Fruit fly (Drosophila melanogaster): Measurements from ENCODE around the gene Slc25A46a.
A peak's percentile ranks its signal among the peaks of the same experiment; 100 is the strongest.

The Slc25A46a gene

DNA sequence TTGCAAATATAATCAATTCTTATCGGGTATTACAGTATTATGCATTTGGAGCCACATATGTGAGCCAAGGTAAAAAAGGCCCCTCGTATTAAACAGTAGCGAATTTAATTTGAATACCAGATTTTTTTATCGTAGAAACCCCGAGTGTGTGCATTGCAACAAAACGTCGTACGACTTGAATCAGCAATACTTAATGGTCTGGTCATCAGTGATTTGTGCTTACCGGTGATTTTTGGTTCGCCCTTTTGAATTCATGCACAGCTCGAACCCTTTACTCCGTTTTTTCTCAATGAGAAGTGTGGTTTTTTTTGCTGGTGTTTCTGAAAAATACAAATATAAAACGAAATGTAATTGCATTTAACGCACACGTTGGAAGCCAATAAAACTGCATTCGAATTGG, 6.1 kb downstream of the Slc25A46a start:
- no peak for TF ChIP-seq Abd-B (GFP tag; optimal IDR thresholded peaks at IDR 0.05)
- TF ChIP-seq fru (GFP tag; optimal IDR thresholded peaks at IDR 0.05) = no peak
- TF ChIP-seq psq (GFP tag; optimal IDR thresholded peaks at IDR 0.05) = no peak
- no peak for TF ChIP-seq woc (GFP tag; optimal IDR thresholded peaks at IDR 0.05)
- no peak for TF ChIP-seq h (GFP tag; optimal IDR thresholded peaks at IDR 0.05)
- TF ChIP-seq foxo (GFP tag; optimal IDR thresholded peaks at IDR 0.05) = no peak
- TF ChIP-seq Hr83 (GFP tag; optimal IDR thresholded peaks at IDR 0.05; ENCODE audit: poor library complexity, severe bottlenecking) = no peak

DNA sequence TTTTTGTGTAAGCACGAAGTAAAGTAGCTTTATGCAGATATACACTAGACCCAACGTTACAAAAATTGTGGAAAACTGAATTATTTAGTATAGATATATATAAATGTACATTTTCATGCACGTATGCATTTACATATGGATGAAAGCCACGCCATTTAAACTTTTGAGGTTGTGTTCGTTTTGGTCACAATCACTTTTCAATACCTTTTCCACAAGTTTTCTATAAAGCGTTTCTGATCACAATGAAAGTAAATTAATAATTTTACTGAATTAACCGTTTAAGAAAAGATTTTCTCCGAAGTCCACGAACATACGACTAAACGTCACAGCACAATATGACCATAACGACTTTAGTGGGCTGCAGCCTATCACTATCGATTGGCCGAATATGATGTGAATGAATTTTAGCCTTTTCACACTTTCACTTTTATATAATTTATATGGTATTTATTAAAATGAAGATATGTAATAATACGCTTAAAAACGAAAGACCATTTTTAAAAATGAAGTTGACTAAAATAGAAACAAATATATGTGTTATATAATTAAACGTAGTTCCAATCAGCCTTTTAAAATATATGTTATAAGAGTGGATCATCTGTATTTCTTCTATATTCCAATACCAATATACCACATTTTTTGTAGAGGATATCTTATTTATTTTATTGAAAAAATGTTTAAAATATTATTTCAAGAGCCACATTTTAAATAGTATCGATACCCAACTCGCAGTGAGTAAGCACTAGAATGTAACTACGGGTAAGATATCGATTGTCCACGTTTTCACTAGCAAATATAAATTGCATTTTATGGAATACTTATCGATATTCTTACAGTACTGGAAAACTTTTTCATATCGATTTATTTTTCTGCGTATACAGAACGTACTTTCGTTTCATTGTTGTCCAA, 8.3 kb downstream of the Slc25A46a start, which contains the start of the genes CG46312, eIF5 and exd:
TSS of gene CG46312 (minus strand) at position 357 of the 909 bp plus-strand sequence.
TSS of gene eIF5 (minus strand) at position 357 of the 909 bp plus-strand sequence.
TSS of gene exd (plus strand) at position 851 of the 909 bp plus-strand sequence.
- TF ChIP-seq HLH106 (tag; optimal IDR thresholded peaks at IDR 0.05) = peak; percentile 2
- no peak for TF ChIP-seq CG32264 (GFP tag; optimal IDR thresholded peaks at IDR 0.05)
- TF ChIP-seq Rel (GFP tag; optimal IDR thresholded peaks at IDR 0.05) = no peak
- TF ChIP-seq Rel (tag; optimal IDR thresholded peaks at IDR 0.05) = peak; percentile 18
- TF ChIP-seq OdsH (GFP tag; optimal IDR thresholded peaks at IDR 0.05) = no peak

DNA sequence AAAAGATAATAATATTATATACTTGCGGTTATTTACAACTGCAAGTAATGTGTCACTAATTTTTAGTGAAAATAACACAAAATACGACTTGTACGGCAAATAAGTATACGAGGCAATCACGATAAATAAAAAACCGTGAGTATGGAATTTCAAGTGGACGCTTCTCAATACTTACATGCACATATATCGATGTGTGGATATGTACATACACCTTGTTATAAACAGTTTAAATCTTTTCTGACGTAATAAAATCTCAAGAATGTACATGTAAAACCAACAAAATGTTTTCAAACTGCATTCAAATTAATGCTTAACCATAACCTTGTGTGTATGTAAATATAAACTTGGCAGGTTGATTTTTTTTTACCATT, 8.9 kb downstream of the Slc25A46a start:
- TF ChIP-seq fru (GFP tag; optimal IDR thresholded peaks at IDR 0.05) = no peak
- no peak for TF ChIP-seq Sp1 (GFP tag; optimal IDR thresholded peaks at IDR 0.05)

DNA sequence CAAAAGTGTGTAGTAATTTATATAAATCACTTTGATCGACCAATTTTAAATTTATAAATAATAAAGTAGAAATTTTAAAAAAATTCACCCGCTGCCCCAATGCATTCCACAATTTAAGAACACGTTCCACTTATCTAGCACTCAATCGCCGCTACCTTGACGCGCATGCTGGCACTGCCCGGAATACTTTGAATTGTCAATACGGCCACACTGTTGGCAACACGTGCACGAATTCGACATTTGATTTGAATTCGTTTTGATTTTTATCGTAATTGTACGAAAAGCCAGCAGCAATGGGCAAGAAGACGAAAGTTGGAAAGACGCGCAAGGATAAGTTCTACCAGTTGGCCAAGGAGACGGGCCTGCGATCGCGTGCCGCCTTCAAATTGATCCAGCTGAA, 13.3 kb downstream of the Slc25A46a start, which contains the start of gene CG8939:
TSS of gene CG8939 (plus strand) at position 186 of the 400 bp plus-strand sequence.
- no peak for TF ChIP-seq Rel (GFP tag; optimal IDR thresholded peaks at IDR 0.05)
- TF ChIP-seq Rel (tag; optimal IDR thresholded peaks at IDR 0.05) = no peak
- TF ChIP-seq Myc (optimal IDR thresholded peaks at IDR 0.05) = peak; percentile 54

DNA sequence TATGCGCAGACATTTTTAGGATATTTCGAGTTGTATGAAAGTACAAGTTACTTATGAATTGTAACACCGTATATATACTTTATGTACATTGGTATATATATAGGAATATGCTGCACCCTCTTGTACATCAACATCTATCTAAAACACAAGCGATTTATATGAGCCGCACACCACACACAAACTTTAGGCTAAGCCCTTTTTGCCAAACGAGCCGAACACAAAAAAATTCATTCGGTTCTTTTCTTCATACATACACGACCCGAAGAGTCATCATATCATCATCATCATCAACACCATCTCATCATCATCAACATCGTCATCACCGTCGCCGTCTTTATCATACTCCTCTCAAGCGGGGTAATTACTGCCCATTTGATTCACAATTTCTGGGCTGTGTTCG, 21.5 kb downstream of the Slc25A46a start:
- TF ChIP-seq OdsH (GFP tag; optimal IDR thresholded peaks at IDR 0.05) (peak; percentile 5), dl (GFP tag; optimal IDR thresholded peaks at IDR 0.05; ENCODE audit: insufficient read depth in 1 of 2, partially characterized antibody in 2 of 2) (no peak)

DNA sequence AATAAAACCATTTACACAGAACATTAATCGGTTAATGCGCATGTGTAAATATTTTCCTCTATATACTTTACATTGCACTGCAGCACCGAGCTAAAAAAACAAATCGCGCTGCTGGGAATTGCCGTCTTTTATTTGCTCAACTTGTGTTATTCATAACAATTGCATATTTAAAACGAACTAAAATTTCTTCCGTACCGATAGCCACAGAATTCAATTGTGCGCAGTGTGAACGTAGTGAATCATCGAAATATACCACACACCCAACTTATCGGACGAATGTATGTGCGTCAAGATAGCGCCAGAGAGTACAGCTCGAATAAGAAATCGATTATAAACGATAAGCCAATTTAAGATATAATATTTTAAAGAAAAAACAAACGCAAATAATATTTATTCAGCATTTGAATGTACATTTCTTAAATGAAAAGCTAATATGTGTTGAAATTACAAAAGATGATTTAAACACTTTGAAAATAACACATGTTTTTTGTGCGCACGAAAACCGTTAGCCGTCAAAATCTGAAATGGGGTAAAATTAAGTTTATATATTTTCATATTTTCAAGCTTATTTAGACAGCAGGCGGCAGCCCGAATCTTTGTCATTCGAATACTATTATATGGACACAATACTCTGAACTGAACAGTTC, 22.1 kb downstream of the Slc25A46a start, which contains the start of the genes vap and CG12698:
TSS of gene vap (minus strand) at position 262 of the 647 bp plus-strand sequence.
TSS of gene CG12698 (plus strand) at position 597 of the 647 bp plus-strand sequence.
- no peak for TF ChIP-seq Rel (GFP tag; optimal IDR thresholded peaks at IDR 0.05)
- no peak for TF ChIP-seq Rel (tag; optimal IDR thresholded peaks at IDR 0.05)
- no peak for TF ChIP-seq CG9705 (GFP tag; optimal IDR thresholded peaks at IDR 0.05)
- no peak for TF ChIP-seq sv (GFP tag; optimal IDR thresholded peaks at IDR 0.05)
- no peak for TF ChIP-seq foxo (GFP tag; optimal IDR thresholded peaks at IDR 0.05)
- no peak for TF ChIP-seq CrebA (GFP tag; optimal IDR thresholded peaks at IDR 0.05; ENCODE audit: borderline replicate concordance)
- no peak for TF ChIP-seq HLH106 (tag; optimal IDR thresholded peaks at IDR 0.05)
- peak; percentile 22 for TF ChIP-seq fru (GFP tag; optimal IDR thresholded peaks at IDR 0.05)
- no peak for TF ChIP-seq rgr (GFP tag; optimal IDR thresholded peaks at IDR 0.05)
- TF ChIP-seq OdsH (GFP tag; optimal IDR thresholded peaks at IDR 0.05) = no peak
- TF ChIP-seq brk (GFP tag; optimal IDR thresholded peaks at IDR 0.05) = no peak
- no peak for TF ChIP-seq br (GFP tag; optimal IDR thresholded peaks at IDR 0.05)
- TF ChIP-seq Hr78 (GFP tag; optimal IDR thresholded peaks at IDR 0.05) = no peak
- TF ChIP-seq woc (GFP tag; optimal IDR thresholded peaks at IDR 0.05) = no peak
- no peak for TF ChIP-seq Hr83 (GFP tag; optimal IDR thresholded peaks at IDR 0.05; ENCODE audit: poor library complexity, severe bottlenecking)
- TF ChIP-seq Vsx2 (GFP tag; optimal IDR thresholded peaks at IDR 0.05; ENCODE audit: partially characterized antibody) = peak; percentile 35
- TF ChIP-seq lola (GFP tag; optimal IDR thresholded peaks at IDR 0.05) = no peak
- TF ChIP-seq N (GFP tag; optimal IDR thresholded peaks at IDR 0.05) = no peak

All from whole organism, wandering third instar larva.